Fruit fly (Drosophila melanogaster) S2 (cell line): ENCODE data around the gene alpha-PheRS.

ENCODE experiments used
- CG8478 ChIP-seq: fragments of >200 bp; optimal IDR thresholded peaks from 2 replicates; lab custom pipeline; 2018
- CTCF ChIP-seq, 2 experiments: fragments of >200 bp; optimal IDR thresholded peaks; 2 replicates each; lab custom pipeline; 2018

DNA sequence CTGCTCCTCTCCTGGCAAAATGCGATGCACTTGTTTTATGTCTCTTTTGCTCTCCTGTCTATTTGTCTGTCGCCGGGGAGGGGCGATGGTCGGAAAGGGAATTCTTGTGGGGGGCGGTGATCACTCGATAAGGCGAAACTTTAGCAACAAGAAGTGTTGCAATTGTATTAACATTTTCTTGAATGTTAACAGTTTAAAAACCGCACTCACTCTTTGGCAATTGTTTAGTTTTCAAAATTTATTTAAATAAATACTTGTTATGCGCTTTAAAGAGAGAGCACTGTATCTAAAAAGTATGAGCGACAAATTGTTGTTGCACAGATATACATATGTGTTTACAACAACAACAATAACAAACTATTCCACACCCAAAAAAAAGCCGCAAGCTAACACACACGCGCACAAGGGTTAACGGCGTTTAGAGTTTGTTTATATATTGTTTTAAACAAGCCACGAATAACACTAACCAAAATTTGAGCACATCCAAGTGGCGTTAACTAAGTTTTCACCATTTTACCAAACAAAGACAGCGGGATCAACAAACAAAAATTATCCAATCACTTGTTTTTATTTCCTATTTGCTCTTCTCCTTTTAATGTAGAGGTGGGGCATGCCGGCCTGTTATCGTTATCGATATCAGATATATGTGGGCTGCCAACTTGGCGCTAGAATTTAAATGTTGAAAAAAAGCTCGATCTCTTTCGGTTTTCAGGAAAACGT lies 43.8 kb downstream of the alpha-PheRS start, which contains the start of gene CG2258:
- no peak for TF ChIP-seq CTCF (optimal IDR thresholded peaks at IDR 0.05; lab: Kevin White, UChicago)
- no peak for TF ChIP-seq CG8478 (lab: Kevin White, UChicago)
